Fruit fly (Drosophila melanogaster) S2 (cell line): ENCODE measurements around the gene mahe.

ENCODE experiments used
- CG8478 ChIP-seq: fragments of >200 bp; optimal IDR thresholded peaks from 2 replicates; lab custom pipeline; 2018
- CTCF ChIP-seq, 2 experiments: fragments of >200 bp; optimal IDR thresholded peaks; 2 replicates each; lab custom pipeline; 2018

DNA sequence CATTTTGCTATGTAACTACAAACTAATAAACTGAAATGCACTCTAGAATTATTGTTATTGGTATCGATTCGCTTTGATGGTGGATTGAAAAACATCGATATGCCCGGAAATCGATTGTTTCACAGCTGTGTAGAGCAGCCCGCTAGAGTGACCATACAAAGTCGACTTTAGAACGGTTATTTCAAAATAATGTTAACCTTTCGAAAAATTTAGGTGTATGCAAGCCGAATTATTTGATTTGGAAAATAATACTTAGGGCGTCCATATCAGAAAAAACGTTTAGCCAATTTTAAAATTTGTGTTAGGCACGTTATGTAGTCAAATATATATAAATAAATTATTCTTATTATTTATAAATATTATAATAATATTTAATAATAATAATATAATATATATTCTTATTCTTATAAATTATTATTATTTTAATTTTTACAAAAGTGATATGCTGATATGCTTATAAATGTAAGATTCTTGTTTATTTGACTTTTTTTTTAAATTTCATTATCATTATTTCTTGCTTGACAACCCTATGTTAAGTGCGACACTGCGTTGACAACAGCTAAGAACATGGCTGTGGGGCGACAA lies 37.1 kb upstream of the mahe start, which contains the start of gene sws:
- TF ChIP-seq CG8478 (lab: Kevin White, UChicago), result no peak
- no peak for TF ChIP-seq CTCF (optimal IDR thresholded peaks at IDR 0.05; lab: Kevin White, UChicago)
